Worm (Caenorhabditis elegans) whole organism, L2 larva: Measurements from ENCODE around the gene clec-129.

Experiments
- C34F6.9 ChIP-seq: fragments of 150-350 bp; optimal IDR thresholded peaks from 2 replicates; lab custom pipeline; 2014; ENCODE audit warnings: missing biosample characterization, missing genetic modification characterization
- Y55F3AM.14 ChIP-seq: fragments of 200-800 bp; sonication (Bioruptor generic); optimal IDR thresholded peaks from 2 replicates; lab custom pipeline; 2018; ENCODE audit warnings: mild to moderate bottlenecking, missing genetic modification characterization, missing compliant biosample characterization
- alr-1 ChIP-seq: fragments of 150-350 bp; optimal IDR thresholded peaks from 2 replicates; lab custom pipeline; 2014; ENCODE audit warnings: missing biosample characterization, missing genetic modification characterization
- aly-2 ChIP-seq: fragments of 150-350 bp; optimal IDR thresholded peaks from 2 replicates; lab custom pipeline; 2014; ENCODE audit warnings: missing biosample characterization, missing genetic modification characterization
- ama-1 ChIP-seq: fragments of 150-350 bp; optimal IDR thresholded peaks from 2 replicates; lab custom pipeline; 2018; ENCODE audit warnings: inconsistent platforms
- blmp-1 ChIP-seq: sonication (generic microtip); optimal IDR thresholded peaks from 2 replicates; lab custom pipeline; 2017; ENCODE audit warnings: missing genetic modification characterization, mild to moderate bottlenecking, missing compliant biosample characterization, antibody characterized with exemption, moderate library complexity; ENCODE audit not compliant: insufficient read depth
- ceh-16 ChIP-seq: fragments of 150-350 bp; optimal IDR thresholded peaks from 2 replicates; lab custom pipeline; 2014; ENCODE audit warnings: missing biosample characterization, missing genetic modification characterization
- ceh-82 ChIP-seq: fragments of 150-350 bp; optimal IDR thresholded peaks from 2 replicates; lab custom pipeline; 2014; ENCODE audit warnings: missing biosample characterization, missing genetic modification characterization
- crh-2 ChIP-seq: sonication (generic microtip); optimal IDR thresholded peaks from 2 replicates; lab custom pipeline; 2017; ENCODE audit warnings: missing biosample characterization, missing genetic modification characterization
- dmd-4 ChIP-seq: sonication (generic microtip); optimal IDR thresholded peaks from 2 replicates; lab custom pipeline; 2017; ENCODE audit warnings: missing biosample characterization, missing genetic modification characterization
- egl-27 ChIP-seq: sonication (generic microtip); optimal IDR thresholded peaks from 3 replicates; lab custom pipeline; 2017; ENCODE audit warnings: missing biosample characterization, missing genetic modification reagents, missing genetic modification characterization
- gmeb-1 ChIP-seq: fragments of 150-350 bp; optimal IDR thresholded peaks from 2 replicates; lab custom pipeline; 2014; ENCODE audit warnings: missing biosample characterization, missing genetic modification characterization
- lin-11 ChIP-seq: fragments of 150-350 bp; sonication (generic microtip); optimal IDR thresholded peaks from 2 replicates; lab custom pipeline; 2014; ENCODE audit warnings: missing biosample characterization, missing genetic modification characterization, inconsistent platforms, mixed read lengths
- lin-13 ChIP-seq: fragments of 150-350 bp; optimal IDR thresholded peaks from 2 replicates; lab custom pipeline; 2014; ENCODE audit warnings: missing biosample characterization, missing genetic modification reagents, missing genetic modification characterization
- lin-39 ChIP-seq: fragments of 150-350 bp; optimal IDR thresholded peaks from 2 replicates; lab custom pipeline; 2014; ENCODE audit warnings: missing biosample characterization, missing genetic modification reagents, missing genetic modification characterization
- mdl-1 ChIP-seq, 2 experiments: fragments of 150-350 bp in 1 of 2; sonication (generic microtip) in 1 of 2; optimal IDR thresholded peaks; 2 replicates each; lab custom pipeline; 2017; ENCODE audit warnings: missing biosample characterization in 2 of 2, missing genetic modification characterization in 2 of 2
- nhr-12 ChIP-seq: fragments of 150-350 bp; optimal IDR thresholded peaks from 2 replicates; lab custom pipeline; 2014; ENCODE audit warnings: missing biosample characterization, missing genetic modification characterization
- nhr-23 ChIP-seq: fragments of 150-350 bp; optimal IDR thresholded peaks from 2 replicates; lab custom pipeline; 2014; ENCODE audit warnings: missing biosample characterization, missing genetic modification reagents, missing genetic modification characterization
- nhr-237 ChIP-seq: fragments of 150-350 bp; optimal IDR thresholded peaks from 2 replicates; lab custom pipeline; 2014; ENCODE audit warnings: missing biosample characterization, missing genetic modification characterization
- nhr-25 ChIP-seq: fragments of 150-350 bp; sonication (generic microtip); optimal IDR thresholded peaks from 3 replicates; lab custom pipeline; 2014; ENCODE audit warnings: missing biosample characterization, missing genetic modification characterization
- nhr-6 ChIP-seq: fragments of 150-350 bp; optimal IDR thresholded peaks from 2 replicates; lab custom pipeline; 2014; ENCODE audit warnings: missing biosample characterization, missing genetic modification characterization
- nhr-77 ChIP-seq: fragments of 150-350 bp; optimal IDR thresholded peaks from 2 replicates; lab custom pipeline; 2014; ENCODE audit warnings: missing biosample characterization, missing genetic modification characterization
- sem-4 ChIP-seq: fragments of 150-350 bp; optimal IDR thresholded peaks from 2 replicates; lab custom pipeline; 2014; ENCODE audit warnings: missing biosample characterization, missing genetic modification reagents, missing genetic modification characterization
- sma-3 ChIP-seq: sonication (generic microtip); optimal IDR thresholded peaks from 2 replicates; lab custom pipeline; 2016; ENCODE audit warnings: missing genetic modification reagents, missing genetic modification characterization, missing compliant biosample characterization
- sma-9 ChIP-seq, 2 experiments: fragments of 150-350 bp in 1 of 2; sonication (generic microtip) in 1 of 2; optimal IDR thresholded peaks; 2 replicates each; lab custom pipeline; 2014 to 2016; ENCODE audit warnings: missing genetic modification characterization in 2 of 2, mild to moderate bottlenecking in 1 of 2, missing biosample characterization in 1 of 2, missing compliant biosample characterization in 1 of 2, missing genetic modification reagents in 1 of 2, moderate library complexity in 1 of 2
- snpc-4 ChIP-seq: fragments of 150-350 bp; optimal IDR thresholded peaks from 2 replicates; lab custom pipeline; 2014; ENCODE audit warnings: missing biosample characterization, missing genetic modification characterization
- unc-39 ChIP-seq: fragments of 150-350 bp; optimal IDR thresholded peaks from 2 replicates; lab custom pipeline; 2014; ENCODE audit warnings: missing biosample characterization, missing genetic modification characterization
- zag-1 ChIP-seq: fragments of 150-350 bp; optimal IDR thresholded peaks from 2 replicates; lab custom pipeline; 2014; ENCODE audit warnings: missing biosample characterization, missing genetic modification characterization
- ztf-1 ChIP-seq: fragments of 200-800 bp; sonication (Bioruptor generic); conservative IDR thresholded peaks from 2 replicates; pipeline ENCODE4 v1.3.6; 2022; ENCODE audit warnings: missing genetic modification characterization, missing compliant biosample characterization
- ztf-4 ChIP-seq: fragments of 150-350 bp; optimal IDR thresholded peaks from 2 replicates; lab custom pipeline; 2014; ENCODE audit warnings: missing biosample characterization, missing genetic modification characterization

clec-129 gene

DNA sequence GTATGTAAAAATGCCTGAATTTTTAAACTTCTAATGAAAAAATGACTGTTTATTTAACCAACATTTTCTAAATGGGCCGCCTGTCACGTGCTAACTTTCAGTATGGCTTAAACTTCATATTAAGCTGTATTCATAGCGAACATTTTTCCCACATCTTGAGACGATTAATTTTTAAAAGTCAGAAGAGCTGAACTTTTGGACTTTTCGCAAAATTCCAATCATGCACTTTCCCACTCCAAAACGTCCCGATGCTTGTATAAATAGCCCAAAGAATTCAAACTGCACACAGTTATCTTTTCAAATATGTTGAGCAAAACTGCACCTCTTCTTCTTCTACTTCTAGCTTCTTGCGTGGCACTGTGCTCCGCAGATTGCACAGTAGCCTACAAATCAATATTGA, 5.5 kb downstream of the clec-129 start, which contains the start of gene clec-132:
Gene clec-132, plus strand, starts transcription at position 301 of the 400 bp plus-strand sequence.
- no peak for TF ChIP-seq nhr-6 (tag; lab: Kevin White, UChicago)
- TF ChIP-seq dmd-4 (tag; lab: Kevin White, UChicago) = no peak
- no peak for TF ChIP-seq ztf-1 (GFP tag; lab: Robert Waterston, UW)
- no peak for TF ChIP-seq zag-1 (tag; lab: Kevin White, UChicago)
- no peak for TF ChIP-seq gmeb-1 (tag; lab: Kevin White, UChicago)
- TF ChIP-seq blmp-1 (tag; lab: Kevin White, UChicago) = no peak
- no peak for TF ChIP-seq nhr-25 (tag; lab: Kevin White, UChicago)
- TF ChIP-seq ceh-16 (tag; lab: Kevin White, UChicago) = no peak
- TF ChIP-seq snpc-4 (tag; lab: Kevin White, UChicago) = no peak
- TF ChIP-seq mdl-1 (tag; optimal IDR thresholded peaks at IDR 0.05; lab: Kevin White, UChicago) = no peak
- no peak for TF ChIP-seq Y55F3AM.14 (GFP tag; lab: Kevin White, UChicago)
- TF ChIP-seq sma-3 (GFP tag; lab: Kevin White, UChicago) = no peak
- TF ChIP-seq crh-2 (tag; lab: Kevin White, UChicago) = no peak

DNA sequence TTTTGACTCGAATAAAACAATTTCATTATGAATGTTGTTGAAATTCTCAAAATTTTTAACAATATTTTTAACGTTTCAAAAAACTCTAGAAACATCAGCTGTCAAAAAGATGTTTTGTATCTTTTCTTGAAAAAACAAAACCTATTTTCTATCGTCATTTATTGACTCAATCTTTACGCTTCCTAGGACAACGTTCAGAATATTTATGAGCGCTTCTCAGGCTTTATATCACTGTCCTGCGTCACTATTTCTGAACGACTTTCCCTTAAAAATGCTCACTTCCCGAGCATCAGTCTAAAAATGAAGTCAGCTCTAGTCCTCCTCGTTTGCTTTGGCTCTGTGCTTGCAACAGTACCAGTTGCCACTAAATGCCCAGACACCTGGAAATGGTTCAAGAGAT, 6.8 kb downstream of the clec-129 start, which contains the start of gene clec-133:
Gene clec-133, plus strand, starts transcription at position 301 of the 400 bp plus-strand sequence.
- TF ChIP-seq nhr-77 (tag; lab: Kevin White, UChicago) (no peak), ztf-4 (tag; lab: Kevin White, UChicago) (no peak), lin-39 (tag; lab: Kevin White, UChicago) (no peak), lin-13 (GFP tag; lab: Kevin White, UChicago) (no peak), nhr-237 (no peak), alr-1 (no peak), gmeb-1 (tag; lab: Kevin White, UChicago) (no peak), egl-27 (tag; lab: Kevin White, UChicago) (no peak)

DNA sequence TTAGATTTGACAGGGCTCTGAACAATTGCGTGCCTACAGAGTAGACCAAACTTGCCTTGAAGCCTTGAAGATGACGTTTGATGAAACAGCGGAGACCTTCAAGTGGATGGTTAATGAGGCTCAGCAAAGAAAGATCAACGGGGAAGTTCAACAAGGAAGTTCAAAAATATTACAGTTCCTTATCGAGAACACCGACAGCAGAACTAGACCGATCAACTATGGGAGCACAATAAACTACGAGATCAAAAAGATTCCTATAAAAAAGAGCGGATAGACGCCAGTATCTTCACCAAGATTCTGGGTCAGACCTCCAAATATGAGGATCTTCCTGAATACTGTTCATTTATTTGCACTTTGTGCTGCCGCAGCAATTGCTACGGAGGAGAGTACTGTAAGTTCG, 8.5 kb downstream of the clec-129 start, which contains the start of gene clec-134:
Gene clec-134, plus strand, starts transcription at position 301 of the 400 bp plus-strand sequence.
- TF ChIP-seq aly-2 = no peak
- no peak for TF ChIP-seq nhr-25 (tag; lab: Kevin White, UChicago)
- no peak for TF ChIP-seq blmp-1 (tag; lab: Kevin White, UChicago)
- no peak for TF ChIP-seq crh-2 (tag; lab: Kevin White, UChicago)
- TF ChIP-seq lin-11 (tag; lab: Kevin White, UChicago) = no peak

DNA sequence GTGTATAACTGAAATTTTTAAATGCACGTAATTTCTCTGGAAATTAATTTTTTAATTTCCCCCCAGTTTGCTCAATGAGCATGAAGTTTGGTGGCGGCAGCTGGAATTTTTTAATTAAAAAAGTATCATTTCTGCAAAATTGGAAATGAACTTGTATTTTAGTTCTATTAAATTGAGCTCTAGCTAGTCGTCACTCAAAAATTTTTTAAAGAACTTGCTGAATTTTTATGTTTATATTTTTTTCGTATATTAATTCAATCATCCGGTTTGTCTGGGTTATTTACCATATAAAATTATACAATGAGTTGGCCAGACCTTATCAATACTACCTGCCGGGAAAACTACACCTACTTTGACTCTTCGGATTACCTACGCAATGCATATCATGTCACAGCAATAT, 10.5 kb downstream of the clec-129 start, which contains the start of gene srh-59:
Gene srh-59, plus strand, starts transcription at position 301 of the 400 bp plus-strand sequence.
- no peak for TF ChIP-seq sma-9 (GFP tag; optimal IDR thresholded peaks at IDR 0.05; lab: Kevin White, UChicago)
- no peak for TF ChIP-seq sma-9 (tag; optimal IDR thresholded peaks at IDR 0.05; lab: Kevin White, UChicago)
- no peak for TF ChIP-seq nhr-12 (tag; lab: Kevin White, UChicago)
- TF ChIP-seq unc-39 (tag; lab: Kevin White, UChicago) = no peak
- TF ChIP-seq sem-4 (tag; lab: Kevin White, UChicago) = no peak
- no peak for TF ChIP-seq C34F6.9 (tag; lab: Kevin White, UChicago)
- no peak for TF ChIP-seq gmeb-1 (tag; lab: Kevin White, UChicago)
- TF ChIP-seq egl-27 (tag; lab: Kevin White, UChicago) = no peak
- no peak for TF ChIP-seq nhr-237
- TF ChIP-seq zag-1 (tag; lab: Kevin White, UChicago) = no peak
- TF ChIP-seq lin-11 (tag; lab: Kevin White, UChicago) = no peak

DNA sequence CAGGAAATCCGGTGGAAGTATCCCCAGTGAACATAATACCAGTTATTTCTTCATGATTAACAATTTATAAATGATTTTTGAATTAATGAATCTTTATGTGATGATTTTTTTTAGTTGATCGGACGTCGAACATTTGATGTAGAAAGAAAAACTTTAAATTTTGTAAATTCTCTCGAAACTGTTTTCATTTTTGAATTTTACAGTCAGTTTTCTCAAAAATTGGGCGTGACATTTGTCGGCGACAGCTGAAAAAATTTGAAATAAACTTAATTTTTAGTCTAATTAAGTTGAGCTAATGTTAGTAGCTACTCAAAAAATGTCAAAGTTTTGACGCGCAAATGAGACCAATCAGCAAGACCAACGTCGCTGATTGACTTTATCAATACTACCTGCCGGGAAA, 12.1 kb downstream of the clec-129 start, which contains the start of gene srh-60:
Gene srh-60, plus strand, starts transcription at position 301 of the 400 bp plus-strand sequence.
- TF ChIP-seq ceh-82 (tag; lab: Kevin White, UChicago) (no peak), dmd-4 (tag; lab: Kevin White, UChicago) (no peak), aly-2 (no peak), lin-39 (tag; lab: Kevin White, UChicago) (no peak), ama-1 (lab: Kevin White, UChicago) (no peak), sma-9 (GFP tag; optimal IDR thresholded peaks at IDR 0.05; lab: Kevin White, UChicago) (no peak), sma-9 (tag; optimal IDR thresholded peaks at IDR 0.05; lab: Kevin White, UChicago) (no peak), nhr-6 (tag; lab: Kevin White, UChicago) (no peak)

DNA sequence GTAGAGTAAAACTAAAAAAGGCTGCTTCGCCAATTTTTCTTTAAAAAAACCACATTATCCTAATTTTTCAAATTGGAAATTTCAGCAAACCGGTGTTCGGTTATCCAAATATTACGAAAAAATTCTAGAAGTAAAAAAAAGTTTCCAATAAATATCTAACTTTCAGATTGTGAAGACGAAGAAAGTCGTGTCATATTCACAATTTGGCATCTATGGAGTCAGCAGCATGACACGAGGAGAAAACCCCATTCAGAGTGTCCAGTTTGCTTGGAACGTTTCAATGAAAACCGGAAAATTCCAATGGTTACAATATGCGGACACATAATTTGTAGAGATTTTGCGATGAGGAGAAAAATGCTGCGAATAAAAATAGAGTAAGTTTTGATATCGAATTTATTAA, 24.1 kb downstream of the clec-129 start, which contains the start of gene Y49F6A.12:
Gene Y49F6A.12, plus strand, starts transcription at position 301 of the 400 bp plus-strand sequence.
- TF ChIP-seq ceh-82 (tag; lab: Kevin White, UChicago) (no peak), sma-9 (GFP tag; optimal IDR thresholded peaks at IDR 0.05; lab: Kevin White, UChicago) (no peak), sma-9 (tag; optimal IDR thresholded peaks at IDR 0.05; lab: Kevin White, UChicago) (no peak), nhr-77 (tag; lab: Kevin White, UChicago) (no peak), nhr-23 (tag; lab: Kevin White, UChicago) (no peak), mdl-1 (tag; optimal IDR thresholded peaks at IDR 0.05; lab: Kevin White, UChicago) (no peak)
